Worm (Caenorhabditis elegans): Measurements from ENCODE around the gene rfip-2.

DNA sequence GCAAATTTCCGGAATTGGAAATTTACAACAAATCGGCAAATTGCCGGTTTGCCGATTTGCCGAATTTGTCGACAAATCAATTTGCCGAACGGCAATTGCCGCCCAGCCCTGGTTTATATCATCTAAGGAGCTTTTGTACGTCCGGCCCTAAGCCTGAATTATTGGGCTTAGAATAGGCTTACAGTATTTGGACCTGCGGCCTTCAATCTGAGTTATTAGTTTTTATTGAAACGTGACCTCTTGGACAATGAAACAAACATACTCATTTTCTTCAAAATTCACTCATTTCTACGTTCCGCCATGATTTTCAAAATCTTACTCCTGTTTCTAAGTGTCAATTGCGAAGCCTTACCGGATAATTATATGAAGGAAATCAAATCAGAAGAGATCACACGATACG, 48.3 kb upstream of the rfip-2 start, which contains the start of gene Y39F10C.1:
- no peak for TF ChIP-seq unc-39 (tag; optimal IDR thresholded peaks at IDR 0.05)
- TF ChIP-seq elt-1 (tag; optimal IDR thresholded peaks at IDR 0.05): no peak

Measured in whole organism, L3 larva.